Worm (Caenorhabditis elegans): ENCODE results near the gene clec-254.

DNA sequence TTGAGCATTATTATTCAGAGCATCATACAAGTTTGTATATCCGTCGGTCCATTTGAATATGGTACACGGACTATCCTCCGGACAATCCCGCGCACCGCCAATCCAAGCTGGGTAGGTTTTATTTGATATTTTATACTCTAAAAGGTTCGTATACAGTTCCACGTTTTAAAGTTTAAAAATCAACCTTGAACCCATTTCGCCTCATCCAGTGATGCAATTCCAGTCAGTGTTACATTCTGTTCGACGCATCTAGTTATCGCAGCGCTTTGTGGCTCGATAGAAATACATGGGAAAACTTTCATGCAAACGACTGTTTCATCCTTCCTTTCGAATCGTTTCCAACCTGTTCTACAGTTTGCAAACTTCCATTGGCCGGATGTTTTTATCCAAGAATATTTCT lies 15.7 kb upstream of the clec-254 start:
- no peak for TF ChIP-seq egl-27 (tag; optimal IDR thresholded peaks at IDR 0.05)
- no peak for TF ChIP-seq lsy-2 (tag; optimal IDR thresholded peaks at IDR 0.05)
- no peak for TF ChIP-seq dmd-4 (tag; optimal IDR thresholded peaks at IDR 0.05)
- no peak for TF ChIP-seq nhr-11 (tag; optimal IDR thresholded peaks at IDR 0.05)
- TF ChIP-seq nhr-23 (tag; optimal IDR thresholded peaks at IDR 0.05): no peak

Data from whole organism, L2 larva.